Worm (Caenorhabditis elegans) whole organism, early embryonic: ENCODE data around the gene nspc-5.

ENCODE experiments used
- B0310.2 ChIP-seq: sonication (generic microtip); optimal IDR thresholded peaks from 2 replicates; lab custom pipeline; 2016; ENCODE audit warnings: mild to moderate bottlenecking, missing genetic modification characterization, missing compliant biosample characterization
- F13C5.2 ChIP-seq: sonication (generic microtip); optimal IDR thresholded peaks from 2 replicates; lab custom pipeline; 2017; ENCODE audit warnings: mild to moderate bottlenecking, missing genetic modification characterization, inconsistent platforms, missing compliant biosample characterization
- aly-1 ChIP-seq: sonication (generic microtip); optimal IDR thresholded peaks from 2 replicates; lab custom pipeline; 2016; ENCODE audit warnings: missing genetic modification characterization, missing compliant biosample characterization
- ama-1 ChIP-seq: fragments of 150-350 bp; optimal IDR thresholded peaks from 2 replicates; lab custom pipeline; 2014
- ceh-13 ChIP-seq: fragments of 200-800 bp; sonication (Bioruptor generic); optimal IDR thresholded peaks from 2 replicates; lab custom pipeline; 2018; ENCODE audit warnings: mild to moderate bottlenecking, missing genetic modification characterization, missing compliant biosample characterization
- ceh-36 ChIP-seq: sonication (generic microtip); optimal IDR thresholded peaks from 2 replicates; lab custom pipeline; 2016; ENCODE audit warnings: missing genetic modification characterization, inconsistent platforms, missing compliant biosample characterization
- ets-7 ChIP-seq: sonication (generic microtip); optimal IDR thresholded peaks from 2 replicates; lab custom pipeline; 2016; ENCODE audit warnings: missing genotype, missing genetic modification characterization, missing compliant biosample characterization
- flt-1 ChIP-seq: fragments of 200-800 bp; sonication (Bioruptor generic); IDR thresholded peaks from 2 replicates; pipeline ENCODE4 v1.3.6; 2022; ENCODE audit warnings: missing genetic modification characterization, missing compliant biosample characterization
- hmbx-1 ChIP-seq: sonication (generic microtip); optimal IDR thresholded peaks from 2 replicates; lab custom pipeline; 2016; ENCODE audit warnings: mild to moderate bottlenecking, missing genetic modification characterization, missing compliant biosample characterization
- hmg-4 ChIP-seq: fragments of 200-800 bp; sonication (Bioruptor generic); optimal IDR thresholded peaks from 2 replicates; lab custom pipeline; 2018; ENCODE audit warnings: mild to moderate bottlenecking, missing genetic modification characterization, missing compliant biosample characterization
- hnd-1 ChIP-seq: sonication (generic microtip); optimal IDR thresholded peaks from 2 replicates; lab custom pipeline; 2016; ENCODE audit warnings: missing genetic modification characterization, missing compliant biosample characterization
- pes-1 ChIP-seq: fragments of 200-800 bp; sonication (Bioruptor generic); IDR thresholded peaks from 2 replicates; pipeline ENCODE4 v1.3.6; 2022; ENCODE audit warnings: missing genetic modification reagents, missing genetic modification characterization, missing compliant biosample characterization
- scrt-1 ChIP-seq: fragments of 200-800 bp; sonication (Bioruptor generic); IDR thresholded peaks from 2 replicates; pipeline ENCODE4 v1.3.6; 2022; ENCODE audit warnings: missing genetic modification characterization, missing compliant biosample characterization
- sea-1 ChIP-seq: fragments of 200-800 bp; sonication (Bioruptor generic); conservative IDR thresholded peaks from 2 replicates; pipeline ENCODE4 v1.3.6; 2022; ENCODE audit warnings: missing genetic modification characterization, missing compliant biosample characterization
- tbx-11 ChIP-seq: fragments of 200-800 bp; sonication (Bioruptor generic); IDR thresholded peaks from 2 replicates; pipeline ENCODE4 v1.3.6; 2022; ENCODE audit warnings: missing genetic modification characterization, missing compliant biosample characterization
- tbx-37 ChIP-seq: fragments of 200-800 bp; sonication (Bioruptor generic); conservative IDR thresholded peaks from 2 replicates; pipeline ENCODE4 v1.3.6; 2022; ENCODE audit warnings: missing genetic modification reagents, missing genetic modification characterization, missing compliant biosample characterization
- tra-4 ChIP-seq: sonication (generic microtip); optimal IDR thresholded peaks from 2 replicates; lab custom pipeline; 2017; ENCODE audit warnings: missing genetic modification characterization, missing compliant biosample characterization

Gene nspc-5

ce11 chrX:8567166-8567565 is 28.6 kb downstream of the nspc-5 start:
- TF ChIP-seq tbx-37 (no peak), ama-1 (no peak), tbx-11 (GFP tag; lab: Robert Waterston, UW) (no peak), aly-1 (tag; lab: Kevin White, UChicago) (no peak), flt-1 (GFP tag; lab: Robert Waterston, UW) (no peak), ets-7 (tag; lab: Kevin White, UChicago) (no peak), B0310.2 (tag; lab: Kevin White, UChicago) (no peak), scrt-1 (GFP tag; lab: Robert Waterston, UW) (no peak), F13C5.2 (tag; lab: Kevin White, UChicago) (no peak), tra-4 (tag; lab: Kevin White, UChicago) (no peak), sea-1 (no peak), hmg-4 (no peak), ceh-36 (tag; lab: Kevin White, UChicago) (no peak), pes-1 (GFP tag; lab: Robert Waterston, UW) (no peak), hnd-1 (no peak)

- no peak for TF ChIP-seq ets-7 (tag; lab: Kevin White, UChicago)
- TF ChIP-seq hnd-1 = no peak
- no peak for TF ChIP-seq tra-4 (tag; lab: Kevin White, UChicago)
- no peak for TF ChIP-seq B0310.2 (tag; lab: Kevin White, UChicago)
- no peak for TF ChIP-seq ama-1
- TF ChIP-seq flt-1 (GFP tag; lab: Robert Waterston, UW) = no peak
- no peak for TF ChIP-seq hmg-4
- TF ChIP-seq aly-1 (tag; lab: Kevin White, UChicago) = no peak
- no peak for TF ChIP-seq F13C5.2 (tag; lab: Kevin White, UChicago)
- no peak for TF ChIP-seq ceh-13 (GFP tag; lab: Kevin White, UChicago)
- TF ChIP-seq tbx-37 = no peak
- no peak for TF ChIP-seq pes-1 (GFP tag; lab: Robert Waterston, UW)
- no peak for TF ChIP-seq sea-1
- no peak for TF ChIP-seq scrt-1 (GFP tag; lab: Robert Waterston, UW)
- TF ChIP-seq ceh-36 (tag; lab: Kevin White, UChicago) = no peak
Observed at ce11 chrX:8567823-8568314, 29.3 kb downstream of the nspc-5 start.

ce11 chrX:8568423-8568903 is 29.9 kb downstream of the nspc-5 start:
- no peak for TF ChIP-seq ama-1
- peak; percentile 3 for TF ChIP-seq hmg-4

ce11 chrX:8569159-8569558 is 30.6 kb downstream of the nspc-5 start:
- peak; percentile 67 for TF ChIP-seq hmg-4
- no peak for TF ChIP-seq hmbx-1 (tag; lab: Kevin White, UChicago)

ce11 chrX:8570997-8571517 is 32.5 kb downstream of the nspc-5 start, which contains the start of gene jmjd-3.1:
TSS of gene jmjd-3.1 (plus strand) at chrX:8571047.
- no peak for TF ChIP-seq F13C5.2 (tag; lab: Kevin White, UChicago)
- TF ChIP-seq hmbx-1 (tag; lab: Kevin White, UChicago) = no peak
- no peak for TF ChIP-seq ceh-36 (tag; lab: Kevin White, UChicago)
- TF ChIP-seq tra-4 (tag; lab: Kevin White, UChicago) = no peak
- TF ChIP-seq ets-7 (tag; lab: Kevin White, UChicago) = no peak
- TF ChIP-seq hnd-1 = no peak
- TF ChIP-seq ama-1 = no peak
- TF ChIP-seq hmg-4 = no peak
- TF ChIP-seq sea-1 = no peak
- no peak for TF ChIP-seq flt-1 (GFP tag; lab: Robert Waterston, UW)

ce11 chrX:8580217-8580616 is 41.7 kb downstream of the nspc-5 start, which contains the start of gene F18E9.4:
TSS of gene F18E9.4 (plus strand) at chrX:8580517.
- TF ChIP-seq sea-1 (no peak), ets-7 (tag; lab: Kevin White, UChicago) (no peak), tra-4 (tag; lab: Kevin White, UChicago) (no peak), ama-1 (no peak), ceh-36 (tag; lab: Kevin White, UChicago) (no peak), pes-1 (GFP tag; lab: Robert Waterston, UW) (no peak), tbx-11 (GFP tag; lab: Robert Waterston, UW) (no peak), aly-1 (tag; lab: Kevin White, UChicago) (no peak), hnd-1 (no peak), F13C5.2 (tag; lab: Kevin White, UChicago) (no peak), ceh-13 (GFP tag; lab: Kevin White, UChicago) (no peak), tbx-37 (no peak), B0310.2 (tag; lab: Kevin White, UChicago) (no peak), scrt-1 (GFP tag; lab: Robert Waterston, UW) (no peak)

- TF ChIP-seq ets-7 (tag; lab: Kevin White, UChicago) = no peak
- no peak for TF ChIP-seq F13C5.2 (tag; lab: Kevin White, UChicago)
- no peak for TF ChIP-seq hnd-1
- TF ChIP-seq pes-1 (GFP tag; lab: Robert Waterston, UW) = no peak
- TF ChIP-seq tbx-11 (GFP tag; lab: Robert Waterston, UW) = no peak
- no peak for TF ChIP-seq hmbx-1 (tag; lab: Kevin White, UChicago)
- no peak for TF ChIP-seq ceh-13 (GFP tag; lab: Kevin White, UChicago)
- TF ChIP-seq aly-1 (tag; lab: Kevin White, UChicago) = no peak
- no peak for TF ChIP-seq ama-1
- TF ChIP-seq scrt-1 (GFP tag; lab: Robert Waterston, UW) = no peak
- no peak for TF ChIP-seq sea-1
- no peak for TF ChIP-seq ceh-36 (tag; lab: Kevin White, UChicago)
- TF ChIP-seq hmg-4 = no peak
- TF ChIP-seq tbx-37 = no peak
- TF ChIP-seq tra-4 (tag; lab: Kevin White, UChicago) = no peak
- TF ChIP-seq B0310.2 (tag; lab: Kevin White, UChicago) = no peak
- no peak for TF ChIP-seq flt-1 (GFP tag; lab: Robert Waterston, UW)
Observed at ce11 chrX:8581447-8581846, 42.9 kb downstream of the nspc-5 start, which contains the start of gene F18E9.8. TSS of gene F18E9.8 (minus strand) at chrX:8581547.
